Worm (Caenorhabditis elegans) whole organism, young adult: ENCODE results near the gene srbc-44.

ENCODE experiments used
- B0336.3 ChIP-seq: fragments of 200-800 bp; sonication (Bioruptor generic); IDR thresholded peaks from 2 replicates; pipeline ENCODE4 v1.3.6; 2022; ENCODE audit warnings: missing genetic modification characterization, missing compliant biosample characterization
- D2030.7 ChIP-seq: fragments of 200-800 bp; sonication (Bioruptor generic); IDR thresholded peaks from 2 replicates; pipeline ENCODE4 v1.3.6; 2022; ENCODE audit warnings: missing genetic modification reagents, missing genetic modification characterization, missing compliant biosample characterization
- F37B4.10 ChIP-seq: fragments of 200-800 bp; sonication (Bioruptor generic); IDR thresholded peaks from 2 replicates; pipeline ENCODE4 v1.3.6; 2022; ENCODE audit warnings: missing genetic modification characterization, missing compliant biosample characterization
- F57C9.4 ChIP-seq: sonication (generic microtip); optimal IDR thresholded peaks from 2 replicates; lab custom pipeline; 2017; ENCODE audit warnings: mild to moderate bottlenecking, missing genetic modification characterization, missing compliant biosample characterization
- K11D2.4 ChIP-seq: fragments of 200-800 bp; sonication (Bioruptor generic); IDR thresholded peaks from 2 replicates; pipeline ENCODE4 v1.3.6; 2022; ENCODE audit warnings: missing genetic modification reagents, missing genetic modification characterization, missing compliant biosample characterization
- K12H6.12 ChIP-seq: fragments of 200-800 bp; sonication (Bioruptor generic); optimal IDR thresholded peaks from 2 replicates; lab custom pipeline; 2018; ENCODE audit warnings: mild to moderate bottlenecking, missing genetic modification characterization, missing compliant biosample characterization
- Y53F4B.3 ChIP-seq: fragments of 200-800 bp; sonication (Bioruptor generic); IDR thresholded peaks from 2 replicates; pipeline ENCODE4 v1.3.6; 2022; ENCODE audit warnings: missing genetic modification reagents, missing genetic modification characterization, missing compliant biosample characterization
- ama-1 ChIP-seq, 3 experiments: fragments of 150-350 bp in 1 of 3; sonication (generic microtip) in 2 of 3; optimal IDR thresholded peaks; 2 replicates each; lab custom pipeline; 2014 to 2018; ENCODE audit warnings: missing biosample characterization in 2 of 3, missing genetic modification characterization in 2 of 3, missing genetic modification reagents in 2 of 3
- attf-5 ChIP-seq: fragments of 200-800 bp; sonication (Bioruptor generic); optimal IDR thresholded peaks from 2 replicates; lab custom pipeline; 2018; ENCODE audit warnings: mild to moderate bottlenecking, missing genetic modification characterization, missing compliant biosample characterization
- cebp-1 ChIP-seq, 2 experiments: fragments of 200-800 bp in 1 of 2; sonication (Bioruptor generic) in 1 of 2; sonication (generic microtip) in 1 of 2; IDR thresholded peaks in 1 of 2; optimal IDR thresholded peaks in 1 of 2; 2 replicates each; pipeline versions ENCODE4 v1.3.6 to Lab custom; 2017 to 2022; ENCODE audit warnings: missing compliant biosample characterization in 2 of 2, missing genetic modification characterization in 2 of 2, mild to moderate bottlenecking in 1 of 2, missing genetic modification reagents in 1 of 2, moderate library complexity in 1 of 2
- ceh-27 ChIP-seq: fragments of 200-800 bp; sonication (Bioruptor generic); optimal IDR thresholded peaks from 2 replicates; lab custom pipeline; 2018; ENCODE audit warnings: mild to moderate bottlenecking, missing genetic modification characterization, moderate library complexity, missing compliant biosample characterization
- dox-1 ChIP-seq: fragments of 200-800 bp; sonication (Bioruptor generic); IDR thresholded peaks from 2 replicates; pipeline ENCODE4 v1.3.6; 2022; ENCODE audit warnings: missing genetic modification reagents, missing genetic modification characterization, missing compliant biosample characterization
- fkh-3 ChIP-seq: sonication (generic microtip); optimal IDR thresholded peaks from 2 replicates; lab custom pipeline; 2016; ENCODE audit warnings: mild to moderate bottlenecking, missing genetic modification characterization, missing compliant biosample characterization
- hmg-20 ChIP-seq: fragments of 200-800 bp; sonication (Bioruptor generic); IDR thresholded peaks from 2 replicates; pipeline ENCODE4 v1.3.6; 2022; ENCODE audit warnings: missing genetic modification reagents, missing genetic modification characterization, missing compliant biosample characterization
- lag-1 ChIP-seq: fragments of 200-800 bp; sonication (Bioruptor generic); IDR thresholded peaks from 2 replicates; pipeline ENCODE4 v1.3.6; 2022; ENCODE audit warnings: missing genetic modification reagents, missing genetic modification characterization, missing compliant biosample characterization
- let-526 ChIP-seq: fragments of 200-800 bp; sonication (Bioruptor generic); IDR thresholded peaks from 2 replicates; pipeline ENCODE4 v1.3.6; 2022; ENCODE audit warnings: missing genetic modification reagents, missing genetic modification characterization, missing compliant biosample characterization
- let-607 ChIP-seq, 2 experiments: fragments of 200-800 bp in 1 of 2; sonication (Bioruptor generic) in 1 of 2; sonication (generic microtip) in 1 of 2; optimal IDR thresholded peaks; 2 replicates each; lab custom pipeline; 2016 to 2018; ENCODE audit warnings: mild to moderate bottlenecking in 2 of 2, missing compliant biosample characterization in 2 of 2, missing genetic modification characterization in 2 of 2, moderate library complexity in 2 of 2, missing genotype in 1 of 2
- lin-26 ChIP-seq: fragments of 200-800 bp; sonication (Bioruptor generic); IDR thresholded peaks from 2 replicates; pipeline ENCODE4 v1.3.6; 2022; ENCODE audit warnings: missing genetic modification reagents, missing genetic modification characterization, missing compliant biosample characterization
- lin-54 ChIP-seq: fragments of 200-800 bp; sonication (Bioruptor generic); optimal IDR thresholded peaks from 2 replicates; lab custom pipeline; 2018; ENCODE audit warnings: mild to moderate bottlenecking, missing genetic modification characterization, missing compliant biosample characterization
- lir-1 ChIP-seq: fragments of 200-800 bp; sonication (Bioruptor generic); conservative IDR thresholded peaks from 2 replicates; pipeline ENCODE4 v1.3.6; 2022; ENCODE audit warnings: missing genetic modification reagents, missing genetic modification characterization, missing compliant biosample characterization
- madf-10 ChIP-seq: sonication (generic microtip); optimal IDR thresholded peaks from 2 replicates; lab custom pipeline; 2016; ENCODE audit warnings: mild to moderate bottlenecking, missing genetic modification characterization, missing compliant biosample characterization
- mes-4 ChIP-seq: sonication (generic microtip); optimal IDR thresholded peaks from 2 replicates; lab custom pipeline; 2016; ENCODE audit warnings: missing genotype, missing genetic modification characterization, missing compliant biosample characterization
- nhr-120 ChIP-seq: fragments of 200-800 bp; sonication (Bioruptor generic); IDR thresholded peaks from 2 replicates; pipeline ENCODE4 v1.3.6; 2022; ENCODE audit warnings: missing genetic modification characterization, missing compliant biosample characterization
- nhr-179 ChIP-seq: sonication (generic microtip); optimal IDR thresholded peaks from 2 replicates; lab custom pipeline; 2016; ENCODE audit warnings: mild to moderate bottlenecking, missing genetic modification characterization, missing compliant biosample characterization
- nhr-80 ChIP-seq: sonication (generic microtip); optimal IDR thresholded peaks from 2 replicates; lab custom pipeline; 2016; ENCODE audit warnings: missing genetic modification characterization, missing compliant biosample characterization
- pbrm-1 ChIP-seq: fragments of 200-800 bp; sonication (Bioruptor generic); IDR thresholded peaks from 2 replicates; pipeline ENCODE4 v1.3.6; 2022; ENCODE audit warnings: missing genetic modification reagents, missing genetic modification characterization, missing compliant biosample characterization
- pha-4 ChIP-seq: fragments of 150-350 bp; sonication (generic microtip); optimal IDR thresholded peaks from 2 replicates; lab custom pipeline; 2014; ENCODE audit warnings: missing biosample characterization, missing genetic modification reagents, missing genetic modification characterization
- snpc-4 ChIP-seq, 5 experiments: fragments of 150-350 bp in 1 of 5; sonication (generic microtip) in 4 of 5; optimal IDR thresholded peaks; 2 replicates each; lab custom pipeline; 2014 to 2018; ENCODE audit warnings: missing genetic modification characterization in 5 of 5, missing biosample characterization in 3 of 5, antibody characterized with exemption in 2 of 5, mild to moderate bottlenecking in 2 of 5, missing compliant biosample characterization in 2 of 5, missing genotype in 2 of 5, moderate library complexity in 2 of 5, missing genetic modification reagents in 1 of 5
- sptf-2 ChIP-seq: fragments of 200-800 bp; sonication (Bioruptor generic); optimal IDR thresholded peaks from 2 replicates; lab custom pipeline; 2018; ENCODE audit warnings: mild to moderate bottlenecking, missing genetic modification characterization, missing compliant biosample characterization
- tbx-9 ChIP-seq: sonication (generic microtip); optimal IDR thresholded peaks from 2 replicates; lab custom pipeline; 2016; ENCODE audit warnings: borderline replicate concordance, missing genetic modification characterization, inconsistent platforms, missing compliant biosample characterization
- unc-62 ChIP-seq: fragments of 150-350 bp; optimal IDR thresholded peaks from 2 replicates; lab custom pipeline; 2014; ENCODE audit warnings: missing biosample characterization, missing genetic modification reagents, missing genetic modification characterization
- xnd-1 ChIP-seq: sonication (generic microtip); optimal IDR thresholded peaks from 2 replicates; lab custom pipeline; 2016; ENCODE audit warnings: missing genotype, missing genetic modification reagents, missing genetic modification characterization, missing compliant biosample characterization
- zfh-2 ChIP-seq: fragments of 200-800 bp; sonication (Bioruptor generic); conservative IDR thresholded peaks from 2 replicates; pipeline ENCODE4 v1.3.6; 2022; ENCODE audit warnings: missing genetic modification reagents, missing genetic modification characterization, missing compliant biosample characterization
- ztf-18 ChIP-seq: sonication (generic microtip); optimal IDR thresholded peaks from 2 replicates; lab custom pipeline; 2016; ENCODE audit warnings: missing genotype, mild to moderate bottlenecking, missing genetic modification characterization, missing compliant biosample characterization
- ztf-28 ChIP-seq: fragments of 200-800 bp; sonication (Bioruptor generic); IDR thresholded peaks from 2 replicates; pipeline ENCODE4 v1.3.6; 2022; ENCODE audit warnings: missing genetic modification reagents, missing genetic modification characterization, missing compliant biosample characterization
- ztf-3 ChIP-seq: fragments of 200-800 bp; sonication (Bioruptor generic); optimal IDR thresholded peaks from 2 replicates; lab custom pipeline; 2018; ENCODE audit warnings: mild to moderate bottlenecking, missing genetic modification characterization, missing compliant biosample characterization

The srbc-44 gene

DNA sequence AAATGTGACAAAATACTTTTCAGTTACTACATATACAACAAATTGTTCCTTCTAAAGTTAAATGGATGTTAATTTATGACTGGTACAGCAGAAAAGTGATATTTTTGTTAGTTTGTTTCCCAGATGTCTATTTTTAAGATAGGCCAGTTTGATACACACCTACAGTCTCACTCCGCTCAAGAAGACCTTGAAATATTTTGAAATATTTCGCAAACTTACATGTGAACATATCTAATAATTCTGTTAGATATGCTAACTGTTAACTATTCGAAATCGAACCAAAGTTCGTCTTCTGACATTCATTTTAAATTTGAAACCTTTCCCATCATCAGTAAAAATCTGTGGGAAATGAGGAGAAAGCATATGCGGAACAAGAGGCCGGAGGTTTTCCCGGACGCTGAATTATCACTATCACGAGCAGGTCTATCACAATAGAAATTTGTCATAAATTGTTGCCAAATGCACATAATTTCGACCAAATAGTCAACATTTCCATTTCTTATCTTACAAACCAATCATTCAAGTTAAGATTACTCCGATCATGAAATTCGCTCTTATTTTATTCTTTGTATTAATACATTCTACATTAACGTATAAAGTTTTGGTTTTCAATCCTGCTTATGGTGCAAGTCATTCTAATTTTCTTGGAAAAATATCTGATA, 31.6 kb upstream of the srbc-44 start, which contains the start of the genes ZC443.4 and ugt-18:
ZC443.4 (minus strand) TSS at position 95 of the 662 bp plus-strand sequence.
ugt-18 (plus strand) TSS at position 469 of the 662 bp plus-strand sequence.
- TF ChIP-seq nhr-80 (tag; lab: Kevin White, UChicago), result peak; percentile 5
- TF ChIP-seq Y53F4B.3, result no peak

DNA sequence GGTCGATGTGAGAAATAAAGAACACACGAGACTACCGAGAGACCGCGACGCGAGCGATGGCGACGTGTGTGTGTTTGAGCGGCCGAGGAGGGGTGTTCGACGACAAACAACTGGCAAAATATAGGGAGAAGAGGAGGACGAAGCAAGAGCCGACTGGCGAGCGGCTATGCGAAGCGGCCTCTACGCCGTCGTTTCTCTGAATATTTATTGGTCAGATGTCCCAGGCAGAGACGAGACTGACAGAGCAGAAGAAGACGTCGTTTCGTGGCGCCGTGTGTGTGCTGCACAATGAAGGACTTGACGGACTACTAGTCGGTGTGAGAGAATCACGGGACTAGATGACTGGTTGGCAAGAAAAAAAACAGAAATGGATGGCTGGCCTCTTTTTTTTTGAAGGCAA, 30.8 kb upstream of the srbc-44 start:
- TF ChIP-seq dox-1 (GFP tag; lab: Robert Waterston, UW) (0 out of 2 replicates have a peak, but pooled peaks have one; percentile 39), cebp-1 (GFP tag; IDR thresholded peaks at IDR 0.05; lab: Robert Waterston, UW) (0 out of 2 replicates have a peak, but pooled peaks have one; percentile 13), cebp-1 (tag; optimal IDR thresholded peaks at IDR 0.05; lab: Kevin White, UChicago) (peak; percentile 52), attf-5 (peak; percentile 50), madf-10 (tag; lab: Kevin White, UChicago) (peak; percentile 71), ztf-18 (tag; lab: Kevin White, UChicago) (peak; percentile 4), lir-1 (GFP tag; lab: Robert Waterston, UW) (no peak), K12H6.12 (tag; lab: Kevin White, UChicago) (peak; percentile 64), nhr-120 (GFP tag; lab: Robert Waterston, UW) (no peak), pbrm-1 (GFP tag; lab: Robert Waterston, UW) (peak; percentile 57; the same call in 1 of the 2 replicates), nhr-179 (tag; lab: Kevin White, UChicago) (no peak)

DNA sequence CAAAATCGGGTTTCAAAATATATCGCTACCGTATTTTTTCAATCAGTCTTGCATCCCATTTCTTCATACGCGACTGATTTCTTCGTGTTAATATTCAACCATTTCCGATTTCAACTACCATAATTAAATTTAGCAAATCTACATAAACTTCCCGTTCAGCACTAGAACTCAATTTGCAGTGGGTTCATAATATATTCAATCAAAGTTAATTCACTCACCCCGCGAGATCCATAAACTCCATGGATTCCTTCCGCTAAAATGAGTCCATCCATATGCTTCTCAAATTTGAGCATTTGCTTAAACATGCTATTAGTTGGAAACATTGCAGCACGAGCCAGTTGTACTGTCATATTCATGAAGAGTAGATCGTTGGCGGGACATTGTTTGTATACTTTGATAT, 30.1 kb upstream of the srbc-44 start:
- TF ChIP-seq F57C9.4 (no peak), ztf-28 (GFP tag; lab: Robert Waterston, UW) (no peak), xnd-1 (tag; lab: Kevin White, UChicago) (no peak), tbx-9 (no peak), let-607 (tag; optimal IDR thresholded peaks at IDR 0.05; lab: Kevin White, UChicago) (no peak), pha-4 (tag; lab: Kevin White, UChicago) (no peak), madf-10 (tag; lab: Kevin White, UChicago) (no peak), ztf-3 (GFP tag; lab: Kevin White, UChicago) (no peak)
- TF ChIP-seq, all 124 proteins: peak for 0

DNA sequence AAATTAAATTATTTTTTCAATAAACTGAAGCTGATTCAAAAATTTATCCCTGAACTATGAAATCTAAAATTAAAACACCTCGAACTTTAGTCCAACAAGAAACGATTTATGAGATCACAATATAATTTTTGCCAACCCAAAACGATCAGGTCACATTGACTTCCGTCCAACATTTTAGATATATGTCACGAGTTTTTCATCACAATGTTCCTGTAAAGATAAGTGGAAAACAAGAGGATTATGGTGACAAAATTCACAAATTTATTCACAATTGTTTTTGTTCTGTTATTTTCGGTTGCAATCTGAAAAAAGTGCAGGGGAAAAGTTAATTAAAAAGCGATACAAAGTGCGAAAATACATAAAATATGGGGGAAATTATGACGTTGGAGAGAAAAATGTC, 28.3 kb upstream of the srbc-44 start:
- no peak for TF ChIP-seq ama-1 (optimal IDR thresholded peaks at IDR 0.05; lab: Kevin White, UChicago)
- TF ChIP-seq ama-1 (GFP tag; optimal IDR thresholded peaks at IDR 0.05; lab: Kevin White, UChicago), result peak in 1 of 2 experiments; percentile 66
- no peak for TF ChIP-seq zfh-2
- TF ChIP-seq ztf-3 (GFP tag; lab: Kevin White, UChicago), result no peak

DNA sequence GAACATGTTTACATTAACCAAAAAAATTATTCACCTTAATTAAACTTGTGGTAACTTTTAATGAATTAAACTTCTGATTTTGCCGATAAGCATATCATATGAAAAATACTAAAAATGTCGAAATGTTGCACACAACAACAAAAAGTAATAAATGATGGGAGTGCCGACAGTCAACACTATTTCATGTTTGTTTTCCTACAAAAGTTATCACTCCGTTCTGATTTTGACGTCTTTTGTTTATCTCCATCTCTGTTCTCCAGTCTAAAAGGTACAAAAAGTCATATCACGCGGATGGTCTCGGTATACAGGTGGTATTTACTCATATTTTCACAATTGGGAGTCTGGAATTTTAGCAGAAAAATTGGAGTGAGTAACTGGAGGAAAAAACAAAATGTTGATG, 27.0 kb upstream of the srbc-44 start:
- TF ChIP-seq D2030.7 (no peak), ama-1 (optimal IDR thresholded peaks at IDR 0.05; lab: Kevin White, UChicago) (no peak), ama-1 (GFP tag; optimal IDR thresholded peaks at IDR 0.05; lab: Kevin White, UChicago) (no peak), ztf-28 (GFP tag; lab: Robert Waterston, UW) (no peak), nhr-80 (tag; lab: Kevin White, UChicago) (no peak), pha-4 (tag; lab: Kevin White, UChicago) (peak; percentile 9), mes-4 (tag; lab: Kevin White, UChicago) (no peak), lag-1 (GFP tag; lab: Robert Waterston, UW) (no peak)

DNA sequence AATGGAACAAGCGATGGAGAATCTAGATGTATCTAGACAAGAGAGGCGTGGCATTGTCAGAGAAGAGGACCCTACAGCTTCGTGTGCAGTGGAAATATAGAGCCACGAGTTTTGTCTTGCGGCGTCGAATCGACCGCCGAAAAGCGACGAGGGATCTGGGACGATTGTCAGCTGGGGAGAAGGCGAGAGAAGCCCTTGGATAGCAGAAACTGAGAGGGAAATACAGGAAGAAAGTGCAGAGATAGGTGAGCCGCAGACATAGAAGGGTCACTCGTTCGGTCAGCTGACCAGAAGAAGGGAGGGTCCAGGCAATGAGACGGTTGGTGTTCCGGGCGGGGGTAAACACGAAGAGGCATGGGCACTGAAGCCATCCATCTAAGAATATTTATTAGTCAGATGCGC, 26.1 kb upstream of the srbc-44 start:
- TF ChIP-seq K11D2.4 (GFP tag; lab: Robert Waterston, UW), result peak; percentile 58
- no peak for TF ChIP-seq sptf-2 (GFP tag; lab: Kevin White, UChicago)
- no peak for TF ChIP-seq xnd-1 (tag; lab: Kevin White, UChicago)
- TF ChIP-seq B0336.3 (GFP tag; lab: Robert Waterston, UW), result peak; percentile 33; the same call in 1 of the 2 replicates
- peak; percentile 59 for TF ChIP-seq ceh-27 (GFP tag; lab: Kevin White, UChicago)
- TF ChIP-seq let-526 (GFP tag; lab: Robert Waterston, UW), result 0 out of 2 replicates have a peak, but pooled peaks have one; percentile 6
- TF ChIP-seq fkh-3 (tag; lab: Kevin White, UChicago), result no peak
- TF ChIP-seq unc-62 (GFP tag; lab: Kevin White, UChicago), result no peak
- TF ChIP-seq ama-1 (optimal IDR thresholded peaks at IDR 0.05; lab: Kevin White, UChicago), result no peak
- TF ChIP-seq ama-1 (GFP tag; optimal IDR thresholded peaks at IDR 0.05; lab: Kevin White, UChicago), result no peak
- no peak for TF ChIP-seq mes-4 (tag; lab: Kevin White, UChicago)
- TF ChIP-seq lin-26, result no peak
- no peak for TF ChIP-seq D2030.7
- peak; percentile 4 for TF ChIP-seq lin-54 (GFP tag; lab: Kevin White, UChicago)
- no peak for TF ChIP-seq snpc-4 (GFP tag; optimal IDR thresholded peaks at IDR 0.05; lab: Kevin White, UChicago)
- peak in 3 of 4 experiments; percentile 10 to 35 (median 16) for TF ChIP-seq snpc-4 (tag; optimal IDR thresholded peaks at IDR 0.05; lab: Kevin White, UChicago)
- no peak for TF ChIP-seq hmg-20
- no peak for TF ChIP-seq F37B4.10 (GFP tag; lab: Robert Waterston, UW)
